Worm (Caenorhabditis elegans): ENCODE measurements around the gene tmem-218.

tmem-218 gene

DNA sequence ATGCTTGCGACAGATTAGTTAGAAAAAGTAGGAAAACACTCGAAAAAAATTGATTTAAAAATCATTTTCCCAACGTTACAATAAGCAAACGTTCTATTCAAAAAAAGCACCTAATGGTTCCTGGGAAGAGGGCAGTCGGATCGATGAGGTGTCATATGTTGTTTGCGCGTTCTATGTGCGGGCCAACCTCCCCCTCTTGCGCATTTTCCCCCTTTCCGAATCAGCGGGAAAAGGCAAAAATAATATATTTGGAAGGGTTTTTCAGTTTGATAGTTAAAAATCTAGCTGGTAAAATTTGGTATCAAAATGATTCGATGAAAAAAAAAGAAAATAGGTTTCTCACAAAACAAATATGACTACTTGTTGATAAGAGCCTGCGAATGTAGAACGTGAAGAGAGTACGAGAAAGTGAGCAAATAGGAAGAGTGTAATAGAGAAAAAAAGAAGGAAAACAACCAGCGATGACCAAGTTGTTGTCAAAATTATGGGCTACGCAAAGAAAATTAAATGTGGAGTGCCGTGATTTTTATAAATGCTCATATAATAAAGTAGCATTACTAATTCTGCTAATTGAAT, 39.0 kb upstream of the tmem-218 start (continued):
- TF ChIP-seq fkh-2 (tag; optimal IDR thresholded peaks at IDR 0.05) (no peak), jun-1 (tag; optimal IDR thresholded peaks at IDR 0.05) (no peak), unc-39 (tag; optimal IDR thresholded peaks at IDR 0.05) (no peak), nhr-76 (tag; optimal IDR thresholded peaks at IDR 0.05) (no peak), elt-3 (tag; optimal IDR thresholded peaks at IDR 0.05) (no peak), nhr-43 (tag; optimal IDR thresholded peaks at IDR 0.05; ENCODE audit: poor library complexity, severe bottlenecking) (no peak), skn-1 (tag; optimal IDR thresholded peaks at IDR 0.05) (no peak), sea-2 (GFP tag; optimal IDR thresholded peaks at IDR 0.05) (no peak), elt-1 (tag; optimal IDR thresholded peaks at IDR 0.05) (peak; percentile 40), ZK546.5 (tag; optimal IDR thresholded peaks at IDR 0.05) (no peak), nhr-77 (tag; optimal IDR thresholded peaks at IDR 0.05) (no peak), ceh-28 (tag; optimal IDR thresholded peaks at IDR 0.05) (peak; percentile 45)

DNA sequence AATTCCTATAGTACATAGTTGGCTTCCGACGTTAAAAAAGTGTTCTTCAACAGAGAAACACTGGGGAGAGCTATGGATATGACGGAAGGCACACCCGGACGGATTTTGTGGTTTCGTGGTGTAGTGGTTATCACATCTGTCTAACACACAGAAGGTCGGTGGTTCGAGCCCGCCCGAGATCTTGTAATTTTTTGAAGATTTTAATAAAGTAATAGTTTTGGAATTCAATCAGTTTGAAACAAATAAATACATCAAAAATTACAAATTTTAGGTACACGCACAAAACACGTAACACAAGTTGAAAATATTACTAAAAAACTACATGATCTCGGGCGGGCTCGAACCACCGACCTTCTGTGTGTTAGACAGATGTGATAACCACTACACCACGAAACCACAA, 38.3 kb upstream of the tmem-218 start:
- TF ChIP-seq nfya-1 (tag; optimal IDR thresholded peaks at IDR 0.05; ENCODE audit: insufficient read depth) (peak; percentile 23), pha-4 (tag; optimal IDR thresholded peaks at IDR 0.05) (no peak), nhr-11 (tag; optimal IDR thresholded peaks at IDR 0.05) (no peak)

DNA sequence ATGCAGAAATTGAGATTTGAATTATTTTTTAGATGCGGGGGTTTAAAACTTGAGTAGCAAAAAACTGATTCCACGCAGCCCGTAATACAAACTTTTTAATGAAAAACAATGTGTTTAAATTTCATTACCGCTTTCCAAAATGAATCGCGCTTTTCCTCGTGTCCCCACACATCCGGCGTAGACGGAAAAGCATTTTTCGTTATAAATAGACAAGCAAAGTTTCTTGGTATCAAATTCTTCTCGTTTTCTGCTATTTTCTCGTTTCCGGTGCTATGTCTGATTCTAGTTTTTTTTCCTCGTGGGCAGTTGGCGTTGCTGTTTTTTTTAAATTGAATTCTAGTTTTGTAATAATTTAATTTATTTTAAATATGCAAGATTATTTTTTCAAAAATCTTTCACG, 36.5 kb upstream of the tmem-218 start:
- no peak for TF ChIP-seq nhr-76 (tag; optimal IDR thresholded peaks at IDR 0.05)

DNA sequence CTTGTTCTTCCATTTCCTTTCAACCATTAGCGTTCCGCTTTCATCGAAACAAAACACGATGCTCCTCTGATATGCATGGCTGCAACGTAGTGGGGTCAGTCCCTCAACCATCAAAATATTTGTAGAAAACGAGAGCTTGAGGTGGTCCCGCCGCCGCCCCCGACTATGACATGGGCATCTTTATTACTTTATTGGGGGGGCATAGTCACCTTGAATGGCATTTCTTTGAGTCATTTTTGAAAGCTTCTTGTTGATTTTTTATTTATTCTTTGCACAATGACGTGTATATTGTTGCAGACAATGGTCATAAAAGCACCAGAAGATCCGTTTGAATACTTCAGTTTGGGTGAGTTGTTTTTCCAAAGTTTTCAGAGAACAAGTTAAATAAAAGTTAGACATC, 35.2 kb upstream of the tmem-218 start, which contains the start of gene ncs-7:
Gene ncs-7, plus strand, starts transcription at position 301 of the 400 bp plus-strand sequence.
- no peak for TF ChIP-seq ama-1 (optimal IDR thresholded peaks at IDR 0.05)
- no peak for TF ChIP-seq R02D3.7 (tag; optimal IDR thresholded peaks at IDR 0.05)
- no peak for TF ChIP-seq lin-39 (tag; optimal IDR thresholded peaks at IDR 0.05)
- no peak for TF ChIP-seq mdl-1 (tag; optimal IDR thresholded peaks at IDR 0.05)
- no peak for TF ChIP-seq fkh-2 (tag; optimal IDR thresholded peaks at IDR 0.05)
- TF ChIP-seq pqm-1 (tag; optimal IDR thresholded peaks at IDR 0.05) = no peak
- TF ChIP-seq nhr-43 (tag; optimal IDR thresholded peaks at IDR 0.05; ENCODE audit: poor library complexity, severe bottlenecking) = no peak
- no peak for TF ChIP-seq daf-12 (tag; optimal IDR thresholded peaks at IDR 0.05)
- no peak for TF ChIP-seq fkh-10 (GFP tag; optimal IDR thresholded peaks at IDR 0.05)
- TF ChIP-seq snpc-4 (tag; optimal IDR thresholded peaks at IDR 0.05) = no peak
- no peak for TF ChIP-seq nhr-25 (tag; optimal IDR thresholded peaks at IDR 0.05)
- no peak for TF ChIP-seq hmg-11 (tag; optimal IDR thresholded peaks at IDR 0.05)
- TF ChIP-seq ztf-4 (tag; optimal IDR thresholded peaks at IDR 0.05) = no peak
- TF ChIP-seq elt-3 (tag; optimal IDR thresholded peaks at IDR 0.05) = no peak
- no peak for TF ChIP-seq ceh-16 (tag; optimal IDR thresholded peaks at IDR 0.05)
- no peak for TF ChIP-seq ZK546.5 (tag; optimal IDR thresholded peaks at IDR 0.05)
- no peak for TF ChIP-seq nhr-28 (tag; optimal IDR thresholded peaks at IDR 0.05)
- no peak for TF ChIP-seq ceh-82 (tag; optimal IDR thresholded peaks at IDR 0.05)

DNA sequence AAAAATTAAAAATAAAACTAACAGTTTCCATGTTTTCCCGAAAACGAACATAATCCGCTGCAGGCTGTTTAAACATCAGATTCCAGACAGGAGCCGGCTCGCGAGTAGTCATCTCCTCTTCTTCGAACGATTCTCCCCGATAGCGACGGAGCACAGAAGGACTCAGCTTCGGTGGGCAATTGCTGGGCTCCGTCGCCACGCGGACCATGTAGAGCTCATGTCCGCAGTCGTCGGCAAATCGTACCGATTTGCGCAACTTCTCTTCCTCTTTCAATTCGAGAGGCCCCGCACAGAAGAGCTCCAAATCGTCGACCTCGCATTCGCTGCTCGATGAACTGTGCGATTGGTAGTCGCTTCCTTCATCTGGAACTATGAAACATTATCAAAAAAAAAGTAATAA, 24.2 kb upstream of the tmem-218 start:
- TF ChIP-seq jun-1 (tag; optimal IDR thresholded peaks at IDR 0.05) (no peak), hmg-11 (tag; optimal IDR thresholded peaks at IDR 0.05) (no peak), sea-2 (GFP tag; optimal IDR thresholded peaks at IDR 0.05) (no peak), nfya-1 (tag; optimal IDR thresholded peaks at IDR 0.05; ENCODE audit: insufficient read depth) (no peak), R02D3.7 (tag; optimal IDR thresholded peaks at IDR 0.05) (no peak), unc-62 (GFP tag; optimal IDR thresholded peaks at IDR 0.05) (no peak), ceh-82 (tag; optimal IDR thresholded peaks at IDR 0.05) (no peak), nhr-43 (tag; optimal IDR thresholded peaks at IDR 0.05; ENCODE audit: poor library complexity, severe bottlenecking) (no peak), nhr-25 (tag; optimal IDR thresholded peaks at IDR 0.05) (no peak), lin-39 (tag; optimal IDR thresholded peaks at IDR 0.05) (no peak)

DNA sequence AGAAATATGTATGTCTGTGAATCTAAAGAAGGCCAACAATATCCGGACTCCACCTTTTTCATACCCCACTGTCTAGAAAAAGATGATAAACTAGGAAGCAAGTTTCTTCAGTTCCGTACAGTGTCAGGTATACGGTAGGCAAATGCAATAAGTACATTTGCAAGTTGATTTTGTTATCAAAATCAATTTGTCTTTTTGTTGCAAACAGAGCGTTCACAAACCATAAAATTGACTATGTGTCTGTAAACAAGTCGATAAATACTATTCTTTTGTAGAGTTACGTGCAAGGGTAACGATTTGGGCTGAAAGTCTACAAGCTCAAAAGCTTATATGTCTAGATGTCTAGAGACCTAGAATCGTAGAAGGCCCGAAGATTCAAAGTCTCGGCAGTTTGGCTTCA, 23.8 kb upstream of the tmem-218 start:
- no peak for TF ChIP-seq sea-2 (GFP tag; optimal IDR thresholded peaks at IDR 0.05)
- TF ChIP-seq lin-15B (tag; optimal IDR thresholded peaks at IDR 0.05) = no peak
- TF ChIP-seq snpc-4 (tag; optimal IDR thresholded peaks at IDR 0.05) = no peak
- TF ChIP-seq nhr-12 (tag; optimal IDR thresholded peaks at IDR 0.05) = no peak
- no peak for TF ChIP-seq zag-1 (tag; optimal IDR thresholded peaks at IDR 0.05)
- no peak for TF ChIP-seq lin-39 (tag; optimal IDR thresholded peaks at IDR 0.05)
- no peak for TF ChIP-seq ceh-82 (tag; optimal IDR thresholded peaks at IDR 0.05)
- no peak for TF ChIP-seq ztf-4 (tag; optimal IDR thresholded peaks at IDR 0.05)
- TF ChIP-seq daf-12 (tag; optimal IDR thresholded peaks at IDR 0.05) = no peak
- TF ChIP-seq tbx-2 (tag; optimal IDR thresholded peaks at IDR 0.05) = no peak
- TF ChIP-seq jun-1 (tag; optimal IDR thresholded peaks at IDR 0.05) = no peak
- TF ChIP-seq ama-1 (optimal IDR thresholded peaks at IDR 0.05) = no peak
- no peak for TF ChIP-seq mml-1 (tag; optimal IDR thresholded peaks at IDR 0.05)
- TF ChIP-seq nhr-25 (tag; optimal IDR thresholded peaks at IDR 0.05) = no peak
- no peak for TF ChIP-seq ceh-16 (tag; optimal IDR thresholded peaks at IDR 0.05)
- TF ChIP-seq nhr-23 (tag; optimal IDR thresholded peaks at IDR 0.05) = no peak
- TF ChIP-seq fkh-10 (GFP tag; optimal IDR thresholded peaks at IDR 0.05) = no peak
- TF ChIP-seq nhr-77 (tag; optimal IDR thresholded peaks at IDR 0.05) = no peak
- TF ChIP-seq egl-27 (tag; optimal IDR thresholded peaks at IDR 0.05) = no peak
